Worm (Caenorhabditis elegans): ENCODE results near the gene nhr-28.

DNA sequence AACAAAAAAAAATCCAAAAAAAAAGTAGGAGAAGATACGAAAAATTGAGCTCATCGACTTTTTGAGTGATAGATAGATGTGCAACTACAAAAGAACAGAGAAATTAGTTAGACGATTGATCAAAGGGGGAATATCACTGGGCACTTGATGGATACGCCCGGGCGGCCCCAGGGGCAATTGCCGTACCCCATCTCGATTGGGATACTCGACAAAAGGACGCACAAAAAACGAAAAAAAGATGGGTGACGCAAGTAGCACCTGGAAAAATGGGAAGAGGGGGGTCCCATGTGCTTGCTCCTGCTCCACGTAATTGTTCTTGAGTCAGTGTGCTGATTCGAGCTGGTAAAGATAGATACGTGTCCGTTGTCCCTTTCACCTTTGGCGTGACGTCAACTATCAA lies 6.2 kb downstream of the nhr-28 start:
- TF ChIP-seq fkh-10 (GFP tag; optimal IDR thresholded peaks at IDR 0.05) (peak; percentile 1), unc-86 (tag; optimal IDR thresholded peaks at IDR 0.05) (no peak), lin-11 (tag; optimal IDR thresholded peaks at IDR 0.05) (no peak), sox-2 (GFP tag; IDR thresholded peaks at IDR 0.05) (no peak), ama-1 (optimal IDR thresholded peaks at IDR 0.05) (no peak), F13H6.1 (tag; optimal IDR thresholded peaks at IDR 0.05) (no peak), nhr-11 (tag; optimal IDR thresholded peaks at IDR 0.05) (no peak), K02D7.2 (tag; optimal IDR thresholded peaks at IDR 0.05) (no peak), ahr-1 (tag; optimal IDR thresholded peaks at IDR 0.05) (no peak), pqm-1 (tag; optimal IDR thresholded peaks at IDR 0.05) (no peak), che-1 (tag; optimal IDR thresholded peaks at IDR 0.05) (no peak), K09A11.1 (tag; optimal IDR thresholded peaks at IDR 0.05; ENCODE audit: insufficient read depth) (no peak)
